Worm (Caenorhabditis elegans) whole organism, L4 larva: Measurements from ENCODE around the gene W06H8.6.

Experiments
- D1046.2 ChIP-seq: fragments of 200-800 bp; sonication (Bioruptor generic); IDR thresholded peaks from 2 replicates; pipeline ENCODE4 v1.3.6; 2022; ENCODE audit warnings: missing genetic modification characterization, missing compliant biosample characterization
- F37D6.2 ChIP-seq: sonication (generic microtip); optimal IDR thresholded peaks from 2 replicates; lab custom pipeline; 2016; ENCODE audit warnings: mild to moderate bottlenecking, missing genetic modification characterization, missing compliant biosample characterization
- Y105C5A.15 ChIP-seq: fragments of 200-800 bp; sonication (Bioruptor generic); IDR thresholded peaks from 2 replicates; pipeline ENCODE4 v1.3.6; 2022; ENCODE audit warnings: missing genetic modification characterization, missing compliant biosample characterization
- Y5F2A.4 ChIP-seq: fragments of 200-800 bp; sonication (Bioruptor generic); optimal IDR thresholded peaks from 2 replicates; lab custom pipeline; 2018; ENCODE audit warnings: mild to moderate bottlenecking, missing genetic modification characterization, missing compliant biosample characterization
- ZK337.2 ChIP-seq: fragments of 200-800 bp; sonication (Bioruptor generic); IDR thresholded peaks from 2 replicates; pipeline ENCODE4 v1.3.6; 2022; ENCODE audit warnings: missing genetic modification reagents, missing genetic modification characterization, missing compliant biosample characterization
- aly-2 ChIP-seq: sonication (generic microtip); optimal IDR thresholded peaks from 2 replicates; lab custom pipeline; 2018; ENCODE audit warnings: missing biosample characterization, missing genetic modification characterization
- ama-1 ChIP-seq: fragments of 150-350 bp; optimal IDR thresholded peaks from 2 replicates; lab custom pipeline; 2014; ENCODE audit warnings: inconsistent platforms, mixed read lengths
- arid-1 ChIP-seq: fragments of 200-800 bp; sonication (Bioruptor generic); conservative IDR thresholded peaks from 2 replicates; pipeline ENCODE4 v1.3.6; 2022; ENCODE audit warnings: missing genetic modification reagents, missing genetic modification characterization, missing compliant biosample characterization
- ceh-20 ChIP-seq: fragments of 200-800 bp; sonication (Bioruptor generic); IDR thresholded peaks from 2 replicates; pipeline ENCODE4 v1.3.6; 2022; ENCODE audit warnings: missing genetic modification reagents, missing genetic modification characterization, missing compliant biosample characterization
- ceh-28 ChIP-seq: fragments of 150-350 bp; optimal IDR thresholded peaks from 2 replicates; lab custom pipeline; 2014; ENCODE audit warnings: missing biosample characterization, missing genetic modification reagents, missing genetic modification characterization
- ceh-44 ChIP-seq: fragments of 200-800 bp; sonication (Bioruptor generic); IDR thresholded peaks from 2 replicates; pipeline ENCODE4 v1.3.6; 2022; ENCODE audit warnings: missing genetic modification reagents, missing genetic modification characterization, missing compliant biosample characterization
- ces-1 ChIP-seq: fragments of 150-350 bp; sonication (generic microtip); optimal IDR thresholded peaks from 4 replicates; lab custom pipeline; 2014; ENCODE audit warnings: missing biosample characterization, missing genetic modification reagents, missing genetic modification characterization
- cey-2 ChIP-seq: sonication (generic microtip); optimal IDR thresholded peaks from 3 replicates; lab custom pipeline; 2017; ENCODE audit warnings: missing genetic modification characterization, mild to moderate bottlenecking, missing compliant biosample characterization, antibody characterized with exemption, borderline replicate concordance; ENCODE audit not compliant: insufficient read depth
- ctbp-1 ChIP-seq: fragments of 200-800 bp; sonication (Bioruptor generic); IDR thresholded peaks from 2 replicates; pipeline ENCODE4 v1.3.6; 2022; ENCODE audit warnings: missing genetic modification reagents, missing genetic modification characterization, missing compliant biosample characterization
- daf-16 ChIP-seq, 3 experiments: sonication (generic microtip); optimal IDR thresholded peaks; 2 replicates each; lab custom pipeline; 2016 to 2017; ENCODE audit warnings: missing genetic modification characterization in 3 of 3, missing genetic modification reagents in 3 of 3, mild to moderate bottlenecking in 2 of 3, missing compliant biosample characterization in 2 of 3, missing biosample characterization in 1 of 3, moderate library complexity in 1 of 3
- daf-19 ChIP-seq: fragments of 200-800 bp; sonication (Bioruptor generic); conservative IDR thresholded peaks from 2 replicates; pipeline ENCODE4 v1.3.6; 2022; ENCODE audit warnings: missing genetic modification characterization, missing compliant biosample characterization
- daf-8 ChIP-seq: fragments of 200-800 bp; sonication (Bioruptor generic); IDR thresholded peaks from 2 replicates; pipeline ENCODE4 v1.3.6; 2022; ENCODE audit warnings: missing genetic modification characterization, missing compliant biosample characterization
- dmd-8 ChIP-seq: fragments of 200-800 bp; sonication (Bioruptor generic); IDR thresholded peaks from 2 replicates; pipeline ENCODE4 v1.3.6; 2022; ENCODE audit warnings: missing genetic modification characterization, missing compliant biosample characterization
- dmd-9 ChIP-seq: fragments of 200-800 bp; sonication (Bioruptor generic); IDR thresholded peaks from 2 replicates; pipeline ENCODE4 v1.3.6; 2022; ENCODE audit warnings: missing genetic modification reagents, missing genetic modification characterization, missing compliant biosample characterization
- dpl-1 ChIP-seq: fragments of 150-350 bp; optimal IDR thresholded peaks from 2 replicates; lab custom pipeline; 2014; ENCODE audit warnings: missing biosample characterization, missing genetic modification reagents, missing genetic modification characterization
- egl-27 ChIP-seq: sonication (generic microtip); optimal IDR thresholded peaks from 3 replicates; lab custom pipeline; 2017; ENCODE audit warnings: missing biosample characterization, missing genetic modification reagents, missing genetic modification characterization
- fkh-10 ChIP-seq: fragments of 150-350 bp; optimal IDR thresholded peaks from 2 replicates; lab custom pipeline; 2014; ENCODE audit warnings: missing biosample characterization, missing genetic modification reagents, missing genetic modification characterization
- fos-1 ChIP-seq: fragments of 150-350 bp; optimal IDR thresholded peaks from 2 replicates; lab custom pipeline; 2014; ENCODE audit warnings: missing biosample characterization, missing genetic modification characterization
- hlh-11 ChIP-seq: fragments of 200-800 bp; sonication (Bioruptor generic); optimal IDR thresholded peaks from 2 replicates; lab custom pipeline; 2018; ENCODE audit warnings: mild to moderate bottlenecking, missing genetic modification characterization, missing compliant biosample characterization
- hmg-1.1 ChIP-seq: fragments of 200-800 bp; sonication (Bioruptor generic); IDR thresholded peaks from 2 replicates; pipeline ENCODE4 v1.3.6; 2022; ENCODE audit warnings: missing genetic modification reagents, missing genetic modification characterization, missing compliant biosample characterization
- lin-13 ChIP-seq: fragments of 150-350 bp; optimal IDR thresholded peaks from 2 replicates; lab custom pipeline; 2014; ENCODE audit warnings: missing biosample characterization, missing genetic modification reagents, missing genetic modification characterization
- lin-15B ChIP-seq: fragments of 150-350 bp; sonication (generic microtip); optimal IDR thresholded peaks from 3 replicates; lab custom pipeline; 2014; ENCODE audit warnings: missing biosample characterization, missing genetic modification characterization
- lin-29 ChIP-seq: fragments of 200-800 bp; sonication (Bioruptor generic); IDR thresholded peaks from 2 replicates; pipeline ENCODE4 v1.3.6; 2022; ENCODE audit warnings: missing genetic modification reagents, missing genetic modification characterization, missing compliant biosample characterization
- lin-39 ChIP-seq: fragments of 150-350 bp; optimal IDR thresholded peaks from 2 replicates; lab custom pipeline; 2014; ENCODE audit warnings: missing biosample characterization, missing genetic modification reagents, missing genetic modification characterization
- lir-3 ChIP-seq: sonication (generic microtip); optimal IDR thresholded peaks from 2 replicates; lab custom pipeline; 2016; ENCODE audit warnings: mild to moderate bottlenecking, missing genetic modification characterization, missing compliant biosample characterization
- mdt-29 ChIP-seq: fragments of 200-800 bp; sonication (Bioruptor generic); IDR thresholded peaks from 2 replicates; pipeline ENCODE4 v1.3.6; 2022; ENCODE audit warnings: missing genetic modification reagents, missing genetic modification characterization, missing compliant biosample characterization
- mes-2 ChIP-seq: sonication (generic microtip); optimal IDR thresholded peaks from 2 replicates; lab custom pipeline; 2016; ENCODE audit warnings: missing genotype, mild to moderate bottlenecking, missing genetic modification characterization, missing compliant biosample characterization; ENCODE audit not compliant: poor library complexity, severe bottlenecking
- nhr-237 ChIP-seq: sonication (generic microtip); optimal IDR thresholded peaks from 2 replicates; lab custom pipeline; 2017; ENCODE audit warnings: missing biosample characterization, missing genetic modification characterization
- nhr-25 ChIP-seq: sonication (generic microtip); optimal IDR thresholded peaks from 2 replicates; lab custom pipeline; 2017; ENCODE audit warnings: missing genetic modification characterization, mild to moderate bottlenecking, missing compliant biosample characterization, antibody characterized with exemption, moderate library complexity, borderline replicate concordance; ENCODE audit not compliant: insufficient read depth
- nhr-41 ChIP-seq: fragments of 200-800 bp; sonication (Bioruptor generic); IDR thresholded peaks from 2 replicates; pipeline ENCODE4 v1.3.6; 2022; ENCODE audit warnings: missing genetic modification reagents, missing genetic modification characterization, missing compliant biosample characterization
- nhr-6 ChIP-seq: fragments of 150-350 bp; optimal IDR thresholded peaks from 2 replicates; lab custom pipeline; 2014; ENCODE audit warnings: missing biosample characterization, missing genetic modification characterization
- nhr-76 ChIP-seq: fragments of 150-350 bp; optimal IDR thresholded peaks from 2 replicates; lab custom pipeline; 2014; ENCODE audit warnings: missing biosample characterization, missing genetic modification characterization
- pha-4 ChIP-seq, 2 experiments: fragments of 150-350 bp in 1 of 2; fragments of 200-800 bp in 1 of 2; sonication (Bioruptor generic) in 1 of 2; IDR thresholded peaks in 1 of 2; optimal IDR thresholded peaks in 1 of 2; 2 replicates each; pipeline versions ENCODE4 v1.3.6 to Lab custom; 2014 to 2022; ENCODE audit warnings: missing genetic modification characterization in 2 of 2, missing genetic modification reagents in 2 of 2, missing biosample characterization in 1 of 2, missing compliant biosample characterization in 1 of 2
- php-3 ChIP-seq: fragments of 200-800 bp; sonication (Bioruptor generic); IDR thresholded peaks from 2 replicates; pipeline ENCODE4 v1.3.6; 2022; ENCODE audit warnings: missing genetic modification reagents, missing genetic modification characterization, missing compliant biosample characterization
- saeg-2 ChIP-seq: fragments of 200-800 bp; sonication (Bioruptor generic); IDR thresholded peaks from 2 replicates; pipeline ENCODE4 v1.3.6; 2022; ENCODE audit warnings: missing genetic modification reagents, missing genetic modification characterization, missing compliant biosample characterization
- sdz-12 ChIP-seq: fragments of 200-800 bp; sonication (Bioruptor generic); optimal IDR thresholded peaks from 2 replicates; lab custom pipeline; 2018; ENCODE audit warnings: mild to moderate bottlenecking, missing genetic modification characterization, missing compliant biosample characterization
- skn-1 ChIP-seq: fragments of 150-350 bp; optimal IDR thresholded peaks from 2 replicates; lab custom pipeline; 2014; ENCODE audit warnings: missing biosample characterization, missing genetic modification characterization
- snpc-4 ChIP-seq: fragments of 150-350 bp; optimal IDR thresholded peaks from 2 replicates; lab custom pipeline; 2014; ENCODE audit warnings: missing biosample characterization, missing genetic modification characterization
- tra-1 ChIP-seq: fragments of 200-800 bp; sonication (Bioruptor generic); IDR thresholded peaks from 2 replicates; pipeline ENCODE4 v1.3.6; 2022; ENCODE audit warnings: missing genetic modification reagents, missing genetic modification characterization, missing compliant biosample characterization
- unc-130 ChIP-seq: sonication (generic microtip); optimal IDR thresholded peaks from 2 replicates; lab custom pipeline; 2016; ENCODE audit warnings: missing genetic modification reagents, missing genetic modification characterization, missing compliant biosample characterization
- unc-62 ChIP-seq, 3 experiments: fragments of 150-350 bp in 1 of 3; sonication (generic microtip); optimal IDR thresholded peaks in 2 of 3; peaks in 1 of 3; 1 replicate in 1 of 3; 2 replicates in 2 of 3; lab custom pipeline; 2014 to 2017; ENCODE audit warnings: missing biosample characterization in 3 of 3, missing genetic modification characterization in 3 of 3, missing genetic modification reagents in 3 of 3, missing genotype in 1 of 3
- zfp-3 ChIP-seq: fragments of 200-800 bp; sonication (Bioruptor generic); conservative IDR thresholded peaks from 2 replicates; pipeline ENCODE4 v1.3.6; 2022; ENCODE audit warnings: missing genetic modification reagents, missing genetic modification characterization, missing compliant biosample characterization
- zip-2 ChIP-seq: fragments of 150-350 bp; optimal IDR thresholded peaks from 2 replicates; lab custom pipeline; 2014; ENCODE audit warnings: missing biosample characterization, missing genetic modification characterization
- ztf-11 ChIP-seq: fragments of 150-350 bp; optimal IDR thresholded peaks from 2 replicates; lab custom pipeline; 2014; ENCODE audit warnings: missing biosample characterization, missing genetic modification characterization

The W06H8.6 gene

ce11 chrV:6228400-6228895 lies 1.6 kb upstream of the W06H8.6 start (continued):
- peak; percentile 42; the same call in 1 of the 2 replicates for TF ChIP-seq mdt-29
- peak in 1 of 2 experiments; percentile 90 for TF ChIP-seq unc-62 (GFP tag; optimal IDR thresholded peaks at IDR 0.05 in 1 of 2; lab: Kevin White, UChicago)
- no peak for TF ChIP-seq unc-62 (tag; optimal IDR thresholded peaks at IDR 0.05; lab: Kevin White, UChicago)
- TF ChIP-seq nhr-6 (tag; lab: Kevin White, UChicago): peak; percentile 7
- 0 out of 2 replicates have a peak, but pooled peaks have one; percentile 15 for TF ChIP-seq D1046.2
- TF ChIP-seq F37D6.2 (tag; lab: Kevin White, UChicago): no peak
- TF ChIP-seq hlh-11 (tag; lab: Kevin White, UChicago): peak; percentile 42
- no peak for TF ChIP-seq ztf-11 (tag; lab: Kevin White, UChicago)
- no peak for TF ChIP-seq saeg-2 (GFP tag; lab: Robert Waterston, UW)
- no peak for TF ChIP-seq daf-16 (GFP tag; optimal IDR thresholded peaks at IDR 0.05; lab: Kevin White, UChicago)
- peak; percentile 17 for TF ChIP-seq daf-16 (tag; optimal IDR thresholded peaks at IDR 0.05; lab: Kevin White, UChicago)
- peak; percentile 51; the same call in 1 of the 2 replicates for TF ChIP-seq pha-4 (GFP tag; IDR thresholded peaks at IDR 0.05; lab: Robert Waterston, UW)
- TF ChIP-seq pha-4 (tag; optimal IDR thresholded peaks at IDR 0.05; lab: Kevin White, UChicago): peak; percentile 50
- TF ChIP-seq ceh-20: peak; percentile 65; the same call in 1 of the 2 replicates
- TF ChIP-seq egl-27 (tag; lab: Kevin White, UChicago): no peak
- no peak for TF ChIP-seq aly-2
- TF ChIP-seq unc-130: no peak
- no peak for TF ChIP-seq dpl-1
- TF ChIP-seq zip-2 (tag; lab: Kevin White, UChicago): no peak
- no peak for TF ChIP-seq lin-15B (tag; lab: Kevin White, UChicago)
- peak; percentile 26 for TF ChIP-seq ama-1
- TF ChIP-seq nhr-237 (tag; lab: Kevin White, UChicago): no peak
- no peak for TF ChIP-seq dmd-9 (GFP tag; lab: Robert Waterston, UW)
- TF ChIP-seq ceh-28 (tag; lab: Kevin White, UChicago): no peak
- no peak for TF ChIP-seq skn-1 (tag; lab: Kevin White, UChicago)
- no peak for TF ChIP-seq dmd-8 (GFP tag; lab: Robert Waterston, UW)
- peak; percentile 63 for TF ChIP-seq lin-13 (GFP tag; lab: Kevin White, UChicago)
- TF ChIP-seq daf-19 (GFP tag; lab: Robert Waterston, UW): no peak
- 0 out of 2 replicates have a peak, but pooled peaks have one; percentile 10 for TF ChIP-seq tra-1 (GFP tag; lab: Robert Waterston, UW)
- TF ChIP-seq ceh-44 (GFP tag; lab: Robert Waterston, UW): 0 out of 2 replicates have a peak, but pooled peaks have one; percentile 34
- no peak for TF ChIP-seq fkh-10 (GFP tag; lab: Kevin White, UChicago)
- no peak for TF ChIP-seq ZK337.2 (GFP tag; lab: Robert Waterston, UW)
- peak; percentile 42 for TF ChIP-seq mes-2 (tag; lab: Kevin White, UChicago)
- no peak for TF ChIP-seq Y5F2A.4 (GFP tag; lab: Kevin White, UChicago)
- no peak for TF ChIP-seq lin-29
- TF ChIP-seq ces-1 (GFP tag; lab: Kevin White, UChicago): no peak
- peak; percentile 52 for TF ChIP-seq hmg-1.1
- TF ChIP-seq snpc-4 (tag; lab: Kevin White, UChicago): no peak
- no peak for TF ChIP-seq sdz-12 (GFP tag; lab: Kevin White, UChicago)
- no peak for TF ChIP-seq nhr-25 (tag; lab: Kevin White, UChicago)
- no peak for TF ChIP-seq nhr-41
- no peak for TF ChIP-seq daf-8
- peak; percentile 12 for TF ChIP-seq fos-1 (tag; lab: Kevin White, UChicago)
- TF ChIP-seq Y105C5A.15 (GFP tag; lab: Robert Waterston, UW): 0 out of 2 replicates have a peak, but pooled peaks have one; percentile 4
- no peak for TF ChIP-seq cey-2 (tag; lab: Kevin White, UChicago)
- TF ChIP-seq lin-39 (tag; lab: Kevin White, UChicago): no peak
- TF ChIP-seq ctbp-1: no peak
- no peak for TF ChIP-seq lir-3 (tag; lab: Kevin White, UChicago)
- TF ChIP-seq zfp-3: no peak; the same call in 1 of the 2 replicates
- TF ChIP-seq arid-1 (GFP tag; lab: Robert Waterston, UW): 0 out of 2 replicates have a peak, but pooled peaks have one; percentile 8
- no peak for TF ChIP-seq php-3
- no peak for TF ChIP-seq nhr-76 (tag; lab: Kevin White, UChicago)
